Worm (Caenorhabditis elegans) whole organism, young adult: ENCODE data around the gene F38C2.4.

ENCODE experiments used
- F10E7.11 ChIP-seq: sonication (generic microtip); optimal IDR thresholded peaks from 2 replicates; lab custom pipeline; 2017; ENCODE audit warnings: mild to moderate bottlenecking, missing genetic modification characterization, moderate library complexity, missing compliant biosample characterization
- ama-1 ChIP-seq, 3 experiments: fragments of 150-350 bp in 1 of 3; sonication (generic microtip) in 2 of 3; optimal IDR thresholded peaks; 2 replicates each; lab custom pipeline; 2014 to 2018; ENCODE audit warnings: missing biosample characterization in 2 of 3, missing genetic modification characterization in 2 of 3, missing genetic modification reagents in 2 of 3
- atf-7 ChIP-seq: sonication (generic microtip); optimal IDR thresholded peaks from 2 replicates; lab custom pipeline; 2017; ENCODE audit warnings: mild to moderate bottlenecking, missing genetic modification characterization, missing compliant biosample characterization
- attf-6 ChIP-seq: fragments of 200-800 bp; sonication (Bioruptor generic); IDR thresholded peaks from 2 replicates; pipeline ENCODE4 v1.3.6; 2022; ENCODE audit warnings: missing genetic modification reagents, missing genetic modification characterization, missing compliant biosample characterization
- ekl-4 ChIP-seq: fragments of 200-800 bp; sonication (Bioruptor generic); IDR thresholded peaks from 2 replicates; pipeline ENCODE4 v1.3.6; 2022; ENCODE audit warnings: missing genetic modification reagents, missing genetic modification characterization, missing compliant biosample characterization
- lin-26 ChIP-seq: fragments of 200-800 bp; sonication (Bioruptor generic); IDR thresholded peaks from 2 replicates; pipeline ENCODE4 v1.3.6; 2022; ENCODE audit warnings: missing genetic modification reagents, missing genetic modification characterization, missing compliant biosample characterization
- lin-35 ChIP-seq, 3 experiments: fragments of 150-350 bp in 2 of 3; sonication (generic microtip) in 1 of 3; optimal IDR thresholded peaks; 2 replicates each; lab custom pipeline; 2014 to 2018; ENCODE audit warnings: missing biosample characterization in 3 of 3, missing genetic modification characterization in 3 of 3, missing genetic modification reagents in 3 of 3
- lin-54 ChIP-seq: fragments of 200-800 bp; sonication (Bioruptor generic); optimal IDR thresholded peaks from 2 replicates; lab custom pipeline; 2018; ENCODE audit warnings: mild to moderate bottlenecking, missing genetic modification characterization, missing compliant biosample characterization
- nfya-2 ChIP-seq: fragments of 200-800 bp; sonication (Bioruptor generic); IDR thresholded peaks from 2 replicates; pipeline ENCODE4 v1.3.6; 2022; ENCODE audit warnings: missing genetic modification reagents, missing genetic modification characterization, missing compliant biosample characterization
- nhr-120 ChIP-seq: fragments of 200-800 bp; sonication (Bioruptor generic); IDR thresholded peaks from 2 replicates; pipeline ENCODE4 v1.3.6; 2022; ENCODE audit warnings: missing genetic modification characterization, missing compliant biosample characterization
- nhr-90 ChIP-seq: sonication (generic microtip); optimal IDR thresholded peaks from 2 replicates; lab custom pipeline; 2016; ENCODE audit warnings: missing genotype, mild to moderate bottlenecking, missing genetic modification characterization, missing compliant biosample characterization
- snpc-4 ChIP-seq, 5 experiments: fragments of 150-350 bp in 1 of 5; sonication (generic microtip) in 4 of 5; optimal IDR thresholded peaks; 2 replicates each; lab custom pipeline; 2014 to 2018; ENCODE audit warnings: missing genetic modification characterization in 5 of 5, missing biosample characterization in 3 of 5, antibody characterized with exemption in 2 of 5, mild to moderate bottlenecking in 2 of 5, missing compliant biosample characterization in 2 of 5, missing genotype in 2 of 5, moderate library complexity in 2 of 5, missing genetic modification reagents in 1 of 5
- sptf-2 ChIP-seq: fragments of 200-800 bp; sonication (Bioruptor generic); optimal IDR thresholded peaks from 2 replicates; lab custom pipeline; 2018; ENCODE audit warnings: mild to moderate bottlenecking, missing genetic modification characterization, missing compliant biosample characterization
- unc-62 ChIP-seq: fragments of 150-350 bp; optimal IDR thresholded peaks from 2 replicates; lab custom pipeline; 2014; ENCODE audit warnings: missing biosample characterization, missing genetic modification reagents, missing genetic modification characterization

DNA sequence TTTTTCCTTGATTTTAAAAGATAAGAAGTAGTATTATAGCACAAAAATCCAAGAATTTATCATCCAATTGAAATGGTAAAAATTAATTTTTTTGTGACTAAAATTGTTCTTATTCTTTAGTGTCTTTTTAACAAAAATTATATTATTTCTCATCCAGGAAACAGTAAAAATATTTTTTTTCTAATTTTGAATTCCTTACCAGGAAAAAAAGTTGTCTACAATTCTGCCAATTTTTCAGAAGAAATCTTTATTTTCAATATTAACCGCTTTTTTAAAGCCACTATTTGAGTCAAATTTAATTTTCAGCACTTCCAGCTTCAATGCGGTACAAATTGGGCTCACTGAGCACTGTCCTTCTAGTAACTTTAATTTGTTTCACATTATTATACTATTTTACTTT is at the start of gene F38C2.4:
- TF ChIP-seq lin-35 (GFP tag; optimal IDR thresholded peaks at IDR 0.05; lab: Kevin White, UChicago), result no peak
- no peak for TF ChIP-seq atf-7
- TF ChIP-seq snpc-4 (GFP tag; optimal IDR thresholded peaks at IDR 0.05; lab: Kevin White, UChicago), result no peak
- peak in 2 of 4 experiments; percentile 12 to 43 for TF ChIP-seq snpc-4 (tag; optimal IDR thresholded peaks at IDR 0.05; lab: Kevin White, UChicago)
- TF ChIP-seq nhr-120 (GFP tag; lab: Robert Waterston, UW), result no peak
- no peak for TF ChIP-seq nfya-2 (GFP tag; lab: Robert Waterston, UW)
- TF ChIP-seq ama-1 (optimal IDR thresholded peaks at IDR 0.05; lab: Kevin White, UChicago), result no peak
- TF ChIP-seq ama-1 (GFP tag; optimal IDR thresholded peaks at IDR 0.05; lab: Kevin White, UChicago), result no peak
- TF ChIP-seq unc-62 (GFP tag; lab: Kevin White, UChicago), result no peak
- TF ChIP-seq lin-54 (GFP tag; lab: Kevin White, UChicago), result no peak
- TF ChIP-seq nhr-90 (tag; lab: Kevin White, UChicago), result no peak
- TF ChIP-seq ekl-4 (GFP tag; lab: Robert Waterston, UW), result no peak
- no peak for TF ChIP-seq lin-26 (GFP tag; lab: Robert Waterston, UW)
- no peak for TF ChIP-seq attf-6 (GFP tag; lab: Robert Waterston, UW)
- no peak for TF ChIP-seq sptf-2 (GFP tag; lab: Kevin White, UChicago)
- TF ChIP-seq F10E7.11 (tag; lab: Kevin White, UChicago), result no peak
